Fruit fly (Drosophila melanogaster) whole organism, prepupa: ENCODE data around the gene Fip1.

Experiments
- CG11294 ChIP-seq: fragments of 200-800 bp; sonication (Bioruptor generic); IDR thresholded peaks from 2 replicates; pipeline ENCODE4 v1.3.6; 2022; ENCODE audit warnings: missing biosample characterization, missing genetic modification characterization
- CG11902 ChIP-seq: fragments of 200-800 bp; sonication (Bioruptor generic); optimal IDR thresholded peaks from 3 replicates; lab custom pipeline; 2016; ENCODE audit warnings: missing biosample characterization, missing genetic modification characterization
- CG6163 ChIP-seq: fragments of 200-800 bp; sonication (Bioruptor generic); IDR thresholded peaks from 3 replicates; pipeline ENCODE4 v1.3.6; 2022; ENCODE audit warnings: missing biosample characterization, missing genetic modification characterization
- CG6276 ChIP-seq: fragments of 200-800 bp; sonication (Bioruptor generic); optimal IDR thresholded peaks from 2 replicates; lab custom pipeline; 2017; ENCODE audit warnings: missing biosample characterization, mild to moderate bottlenecking, missing genetic modification characterization
- CG8632 ChIP-seq: fragments of 200-800 bp; sonication (Bioruptor generic); optimal IDR thresholded peaks from 3 replicates; lab custom pipeline; 2016; ENCODE audit warnings: missing biosample characterization, missing genetic modification characterization
- Sox102F ChIP-seq: fragments of 200-800 bp; sonication (Bioruptor generic); optimal IDR thresholded peaks from 2 replicates; lab custom pipeline; 2016; ENCODE audit warnings: missing biosample characterization, mild to moderate bottlenecking, missing genetic modification characterization
- Sox14 ChIP-seq: fragments of 200-800 bp; sonication (Bioruptor generic); optimal IDR thresholded peaks from 3 replicates; lab custom pipeline; 2016; ENCODE audit warnings: missing biosample characterization, missing genetic modification characterization
- achi ChIP-seq: fragments of 200-800 bp; sonication (Bioruptor generic); optimal IDR thresholded peaks from 3 replicates; lab custom pipeline; 2016; ENCODE audit warnings: missing biosample characterization, missing genetic modification characterization
- acj6 ChIP-seq: fragments of 200-800 bp; sonication (Bioruptor generic); optimal IDR thresholded peaks from 3 replicates; lab custom pipeline; 2016; ENCODE audit warnings: missing biosample characterization, missing genetic modification characterization
- dac ChIP-seq: fragments of 200-800 bp; sonication (Bioruptor generic); optimal IDR thresholded peaks from 2 replicates; lab custom pipeline; 2017; ENCODE audit warnings: missing biosample characterization, mild to moderate bottlenecking, missing genetic modification characterization
- vri ChIP-seq: fragments of 200-800 bp; sonication (Bioruptor generic); optimal IDR thresholded peaks from 3 replicates; lab custom pipeline; 2016; ENCODE audit warnings: missing biosample characterization, mild to moderate bottlenecking, missing genetic modification characterization

DNA sequence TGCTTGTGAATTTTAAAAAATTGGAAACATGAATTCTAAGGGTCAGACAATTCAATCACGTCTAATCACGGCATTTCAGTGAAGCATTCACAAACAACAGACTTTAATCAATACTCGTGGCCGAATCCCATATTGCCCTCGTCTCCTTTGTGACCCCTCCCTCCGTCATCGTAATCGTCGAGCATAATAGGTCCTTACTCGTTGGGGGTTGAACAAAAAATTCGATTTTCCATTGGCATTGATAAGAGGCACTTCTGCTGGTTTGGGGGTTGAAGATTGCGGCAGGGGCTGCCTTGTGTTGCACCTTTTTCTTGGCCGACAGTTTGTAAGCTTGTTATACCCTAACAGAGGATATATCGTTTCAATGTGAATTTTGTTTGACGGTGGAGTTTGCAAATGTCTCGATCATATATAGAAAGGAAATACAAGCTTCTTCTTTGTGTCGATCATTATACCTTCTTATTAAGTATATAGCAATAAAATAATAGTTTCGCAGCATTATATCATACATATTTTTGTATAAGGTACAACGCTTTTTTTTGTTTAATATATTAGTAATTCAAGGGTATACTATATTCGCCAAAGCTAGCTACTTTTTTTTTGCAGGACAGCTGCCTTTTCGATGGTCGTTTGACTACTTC, 39.5 kb downstream of the Fip1 start:
- TF ChIP-seq CG11294 (GFP tag; lab: Robert Waterston, UW), result no peak
- no peak for TF ChIP-seq Sox102F (GFP tag; lab: Kevin White, UChicago)
- no peak for TF ChIP-seq dac (GFP tag; lab: Kevin White, UChicago)
- TF ChIP-seq CG11902 (GFP tag; lab: Kevin White, UChicago), result no peak
- TF ChIP-seq acj6 (GFP tag; lab: Kevin White, UChicago), result no peak
- TF ChIP-seq CG6163 (GFP tag; lab: Robert Waterston, UW), result no peak
- no peak for TF ChIP-seq CG6276
- no peak for TF ChIP-seq achi (GFP tag; lab: Kevin White, UChicago)
- TF ChIP-seq vri (GFP tag; lab: Kevin White, UChicago), result no peak
- TF ChIP-seq Sox14, result no peak
- no peak for TF ChIP-seq CG8632 (GFP tag; lab: Kevin White, UChicago)
